Fruit fly (Drosophila melanogaster): ENCODE results near the gene yellow-h.

DNA sequence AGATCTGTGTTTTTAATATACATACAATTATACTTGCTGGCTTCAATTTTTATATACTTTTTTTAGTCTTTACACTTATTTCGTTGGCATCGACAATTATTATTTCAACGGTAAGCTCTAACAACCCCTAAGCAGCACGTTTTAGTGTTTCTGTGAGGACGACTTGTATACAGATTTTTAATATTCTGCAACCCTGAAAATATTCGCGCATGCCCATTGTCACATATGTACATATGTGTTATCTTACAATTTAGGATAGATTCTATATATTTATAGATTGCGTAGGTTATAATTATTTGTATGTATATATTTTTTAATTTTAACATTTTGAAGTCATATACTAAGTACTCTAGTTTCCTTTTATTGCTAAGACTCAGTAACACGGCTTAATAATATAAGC lies 25.5 kb downstream of the yellow-h start, which contains the start of gene dpr7:
- TF ChIP-seq Myc (optimal IDR thresholded peaks at IDR 0.05) (no peak), psq (optimal IDR thresholded peaks at IDR 0.05) (no peak), h (optimal IDR thresholded peaks at IDR 0.05) (no peak)
